In genomic region chr2L:6479226-6479906, dm6 we compare ENCODE assay signal across 1 fruit fly cellular context.
TF ChIP-seq lines count a peak whose summit lies in the region.

No protein-coding gene starts in this region.

TF ChIP-seq in whole organism, embryonic, 481 proteins besides CTCF, POLR2A, EP300 and RAD21 (continued from another document):
- TF ChIP-seq dpn (GFP tag; optimal IDR thresholded peaks at IDR 0.05; lab: Kevin White, UChicago) (no peak), CG13424 (tag; optimal IDR thresholded peaks at IDR 0.05; lab: Kevin White, UChicago) (peak; percentile 29), Chrac-16 (GFP tag; optimal IDR thresholded peaks at IDR 0.05; lab: Kevin White, UChicago) (peak; percentile 2), Bteb2 (GFP tag; optimal IDR thresholded peaks at IDR 0.05; lab: Kevin White, UChicago) (no peak), Nf-YB (GFP tag; optimal IDR thresholded peaks at IDR 0.05; lab: Kevin White, UChicago) (no peak), CG12155 (GFP tag; optimal IDR thresholded peaks at IDR 0.05; lab: Kevin White, UChicago) (peak; percentile 17), Dref (GFP tag; IDR thresholded peaks at IDR 0.05; lab: Robert Waterston, UW) (no peak), CG2129 (GFP tag; IDR thresholded peaks at IDR 0.05; lab: Robert Waterston, UW; ENCODE audit: partially characterized antibody) (no peak), Hr39 (optimal IDR thresholded peaks at IDR 0.05; lab: Kevin White, UChicago) (no peak), kni (GFP tag; optimal IDR thresholded peaks at IDR 0.05; lab: Kevin White, UChicago) (peak; percentile 70), nau (GFP tag; optimal IDR thresholded peaks at IDR 0.05; lab: Kevin White, UChicago) (peak; percentile 57), HmgD (GFP tag; optimal IDR thresholded peaks at IDR 0.05; lab: Kevin White, UChicago) (no peak), CG13775 (GFP tag; optimal IDR thresholded peaks at IDR 0.05; lab: Kevin White, UChicago) (no peak), zf30C (GFP tag; optimal IDR thresholded peaks at IDR 0.05; lab: Kevin White, UChicago) (no peak), btn (GFP tag; optimal IDR thresholded peaks at IDR 0.05; lab: Kevin White, UChicago) (no peak), CG2712 (tag; optimal IDR thresholded peaks at IDR 0.05; lab: Kevin White, UChicago) (peak; percentile 18), D19A (tag; optimal IDR thresholded peaks at IDR 0.05; lab: Kevin White, UChicago) (peak; percentile 42)
